Fruit fly (Drosophila melanogaster) whole organism, embryonic: ENCODE data around the gene hog.

Experiments
- ATbp ChIP-seq: fragments of 200-800 bp; sonication (Bioruptor generic); optimal IDR thresholded peaks from 2 replicates; lab custom pipeline; 2017; ENCODE audit warnings: missing biosample characterization, mild to moderate bottlenecking, missing genetic modification characterization, missing genetic modification reagents
- Atf3 ChIP-seq: fragments of 200-800 bp; sonication (Bioruptor generic); optimal IDR thresholded peaks from 3 replicates; lab custom pipeline; 2016; ENCODE audit warnings: missing biosample characterization, missing genetic modification characterization
- Atf6 ChIP-seq: fragments of 200-800 bp; sonication (Bioruptor generic); IDR thresholded peaks from 2 replicates; pipeline ENCODE4 v1.3.6; 2022; ENCODE audit warnings: missing biosample characterization, missing genetic modification characterization
- Bdp1 ChIP-seq: fragments of 200-800 bp; sonication (Bioruptor generic); optimal IDR thresholded peaks from 3 replicates; lab custom pipeline; 2016; ENCODE audit warnings: missing biosample characterization, missing genetic modification characterization
- CG10274 ChIP-seq: fragments of 200-800 bp; sonication (Bioruptor generic); optimal IDR thresholded peaks from 3 replicates; lab custom pipeline; 2017; ENCODE audit warnings: missing biosample characterization, mild to moderate bottlenecking, missing genetic modification characterization
- CG10565 ChIP-seq: fragments of 200-800 bp; sonication (Bioruptor generic); optimal IDR thresholded peaks from 3 replicates; lab custom pipeline; 2016; ENCODE audit warnings: missing biosample characterization, mild to moderate bottlenecking, missing genetic modification characterization
- CG11085 ChIP-seq: fragments of 200-800 bp; sonication (Bioruptor generic); IDR thresholded peaks from 2 replicates; pipeline ENCODE4 v1.3.6; 2022; ENCODE audit warnings: missing biosample characterization, missing genetic modification characterization
- CG12104 ChIP-seq: fragments of 200-800 bp; sonication (Bioruptor generic); optimal IDR thresholded peaks from 3 replicates; lab custom pipeline; 2016; ENCODE audit warnings: missing biosample characterization, missing genetic modification characterization
- CG15514 ChIP-seq: fragments of 200-800 bp; sonication (Bioruptor generic); optimal IDR thresholded peaks from 3 replicates; lab custom pipeline; 2017; ENCODE audit warnings: missing biosample characterization, missing genetic modification characterization, mild to moderate bottlenecking, moderate library complexity, missing genetic modification reagents
- CG1602 ChIP-seq: fragments of 200-800 bp; sonication (Bioruptor generic); optimal IDR thresholded peaks from 3 replicates; lab custom pipeline; 2016; ENCODE audit warnings: missing biosample characterization, missing genetic modification characterization
- CG16815 ChIP-seq: fragments of 200-800 bp; sonication (Bioruptor generic); optimal IDR thresholded peaks from 3 replicates; lab custom pipeline; 2017; ENCODE audit warnings: missing biosample characterization, mild to moderate bottlenecking, missing genetic modification characterization
- CG17612 ChIP-seq: fragments of 200-800 bp; sonication (Bioruptor generic); IDR thresholded peaks from 2 replicates; pipeline ENCODE4 v1.3.6; 2022; ENCODE audit warnings: missing biosample characterization, missing genetic modification characterization
- CG17802 ChIP-seq: fragments of 200-800 bp; sonication (Bioruptor generic); optimal IDR thresholded peaks from 2 replicates; lab custom pipeline; 2018; ENCODE audit warnings: missing biosample characterization, mild to moderate bottlenecking, missing genetic modification characterization, moderate library complexity
- CG18764 ChIP-seq: fragments of 200-800 bp; sonication (Bioruptor generic); optimal IDR thresholded peaks from 3 replicates; lab custom pipeline; 2016; ENCODE audit warnings: missing biosample characterization, missing genetic modification characterization
- CG31224 ChIP-seq: fragments of 200-800 bp; sonication (Bioruptor generic); IDR thresholded peaks from 2 replicates; pipeline ENCODE4 v1.3.6; 2022; ENCODE audit warnings: missing biosample characterization, missing genetic modification characterization
- CG31365 ChIP-seq: fragments of 200-800 bp; sonication (Bioruptor generic); optimal IDR thresholded peaks from 2 replicates; lab custom pipeline; 2018; ENCODE audit warnings: missing biosample characterization, mild to moderate bottlenecking, missing genetic modification characterization
- CG32772 ChIP-seq: fragments of 200-800 bp; sonication (Bioruptor generic); IDR thresholded peaks from 2 replicates; pipeline ENCODE4 v1.3.6; 2022; ENCODE audit warnings: missing biosample characterization, missing genetic modification characterization
- CG33213 ChIP-seq: fragments of 200-800 bp; sonication (Bioruptor generic); optimal IDR thresholded peaks from 3 replicates; lab custom pipeline; 2016; ENCODE audit warnings: missing biosample characterization, missing genetic modification characterization
- CG3407 ChIP-seq: fragments of 200-800 bp; sonication (Bioruptor generic); optimal IDR thresholded peaks from 2 replicates; lab custom pipeline; 2018; ENCODE audit warnings: missing biosample characterization, mild to moderate bottlenecking, missing genetic modification characterization
- CG5245 ChIP-seq: fragments of 200-800 bp; sonication (Bioruptor generic); optimal IDR thresholded peaks from 3 replicates; lab custom pipeline; 2016; ENCODE audit warnings: missing biosample characterization, missing genetic modification characterization
- CG7556 ChIP-seq: fragments of 200-800 bp; sonication (Bioruptor generic); optimal IDR thresholded peaks from 2 replicates; lab custom pipeline; 2017; ENCODE audit warnings: missing biosample characterization, mild to moderate bottlenecking, missing genetic modification characterization
- CG9727 ChIP-seq: fragments of 200-800 bp; sonication (Bioruptor generic); optimal IDR thresholded peaks from 3 replicates; lab custom pipeline; 2017; ENCODE audit warnings: missing biosample characterization, mild to moderate bottlenecking, missing genetic modification characterization
- CG9876 ChIP-seq: fragments of 200-800 bp; sonication (Bioruptor generic); optimal IDR thresholded peaks from 2 replicates; lab custom pipeline; 2016; ENCODE audit warnings: missing biosample characterization, missing genetic modification characterization
- CHES-1-like ChIP-seq: fragments of 200-800 bp; sonication (Bioruptor generic); optimal IDR thresholded peaks from 2 replicates; lab custom pipeline; 2016; ENCODE audit warnings: missing biosample characterization, missing genetic modification characterization
- Dad ChIP-seq: fragments of 200-800 bp; sonication (Bioruptor generic); optimal IDR thresholded peaks from 3 replicates; lab custom pipeline; 2016; ENCODE audit warnings: missing biosample characterization, missing genetic modification characterization
- Dfd ChIP-seq, 2 experiments: fragments of >200 bp; optimal IDR thresholded peaks; 2 replicates each; lab custom pipeline; 2017; ENCODE audit warnings: missing biosample characterization in 2 of 2, missing genetic modification characterization in 2 of 2
- Drgx ChIP-seq: fragments of 200-800 bp; sonication (Bioruptor generic); IDR thresholded peaks from 2 replicates; pipeline ENCODE4 v1.3.6; 2022; ENCODE audit warnings: missing biosample characterization, missing genetic modification characterization
- Fer1 ChIP-seq: fragments of 200-800 bp; sonication (Bioruptor generic); optimal IDR thresholded peaks from 2 replicates; lab custom pipeline; 2017; ENCODE audit warnings: missing biosample characterization, mild to moderate bottlenecking, missing genetic modification characterization
- HmgD ChIP-seq: fragments of 200-800 bp; sonication (Bioruptor generic); optimal IDR thresholded peaks from 3 replicates; lab custom pipeline; 2016; ENCODE audit warnings: missing biosample characterization, missing genetic modification characterization
- Hr51 ChIP-seq, 2 experiments: fragments of 200-800 bp; sonication (Bioruptor generic); optimal IDR thresholded peaks; 2 replicates in 1 of 2; 3 replicates in 1 of 2; lab custom pipeline; 2016 to 2018; ENCODE audit warnings: missing biosample characterization in 2 of 2, missing genetic modification characterization in 2 of 2, mild to moderate bottlenecking in 1 of 2, moderate library complexity in 1 of 2
- Jarid2 ChIP-seq: fragments of 200-800 bp; sonication (Bioruptor generic); optimal IDR thresholded peaks from 3 replicates; lab custom pipeline; 2017; ENCODE audit warnings: mild to moderate bottlenecking, missing biosample characterization, missing genetic modification reagents, missing genetic modification characterization
- Lhr ChIP-seq: fragments of 200-800 bp; sonication (Bioruptor generic); optimal IDR thresholded peaks from 3 replicates; lab custom pipeline; 2017; ENCODE audit warnings: mild to moderate bottlenecking, missing biosample characterization, missing genetic modification reagents, missing genetic modification characterization
- Lpt ChIP-seq: fragments of >200 bp; optimal IDR thresholded peaks from 2 replicates; lab custom pipeline; 2018; ENCODE audit warnings: missing biosample characterization, missing genetic modification characterization
- MTF-1 ChIP-seq: fragments of 200-800 bp; sonication (Bioruptor generic); optimal IDR thresholded peaks from 2 replicates; lab custom pipeline; 2018; ENCODE audit warnings: missing biosample characterization, mild to moderate bottlenecking, missing genetic modification characterization, borderline replicate concordance
- Poxn ChIP-seq: fragments of 200-800 bp; sonication (Bioruptor generic); IDR thresholded peaks from 2 replicates; pipeline ENCODE4 v1.3.6; 2022; ENCODE audit warnings: missing biosample characterization, missing genetic modification characterization
- Side ChIP-seq: fragments of 200-800 bp; sonication (Bioruptor generic); optimal IDR thresholded peaks from 2 replicates; lab custom pipeline; 2016; ENCODE audit warnings: missing biosample characterization, missing genetic modification characterization
- Sox100B ChIP-seq: fragments of 200-800 bp; sonication (Bioruptor generic); optimal IDR thresholded peaks from 3 replicates; lab custom pipeline; 2018; ENCODE audit warnings: missing biosample characterization, mild to moderate bottlenecking, missing genetic modification characterization
- bowl ChIP-seq: fragments of 200-800 bp; sonication (Bioruptor generic); IDR thresholded peaks from 2 replicates; pipeline ENCODE4 v1.3.6; 2022; ENCODE audit warnings: missing biosample characterization, missing genetic modification characterization
- chinmo ChIP-seq: fragments of 200-800 bp; sonication (Bioruptor generic); IDR thresholded peaks from 4 replicates; pipeline ENCODE4 v1.3.6; 2022; ENCODE audit warnings: missing biosample characterization, missing genetic modification characterization; ENCODE audit not compliant: partially characterized antibody
- disco-r ChIP-seq: fragments of 200-800 bp; sonication (Bioruptor generic); optimal IDR thresholded peaks from 2 replicates; lab custom pipeline; 2016; ENCODE audit warnings: missing biosample characterization, missing genetic modification characterization
- dpn ChIP-seq, 2 experiments: fragments of 200-800 bp; sonication (Bioruptor generic); optimal IDR thresholded peaks; 3 replicates each; lab custom pipeline; 2016; ENCODE audit warnings: missing biosample characterization in 2 of 2, missing genetic modification characterization in 2 of 2
- dysf ChIP-seq: fragments of 200-800 bp; sonication (Bioruptor generic); IDR thresholded peaks from 3 replicates; pipeline ENCODE4 v1.3.6; 2022; ENCODE audit warnings: missing biosample characterization, missing genetic modification characterization
- pan ChIP-seq, 4 experiments: fragments of >200 bp in 3 of 4; fragments of 200-800 bp in 1 of 4; sonication (Bioruptor generic) in 1 of 4; optimal IDR thresholded peaks in 3 of 4; IDR thresholded peaks in 1 of 4; 2 replicates each; pipeline versions ENCODE4 v1.3.6 to Lab custom; 2017 to 2022; ENCODE audit warnings: missing biosample characterization in 2 of 4, missing genetic modification characterization in 2 of 4, mixed read lengths in 1 of 4
- prd ChIP-seq, 3 experiments: fragments of >200 bp in 2 of 3; fragments of 200-800 bp in 1 of 3; sonication (Bioruptor generic) in 1 of 3; optimal IDR thresholded peaks in 2 of 3; IDR thresholded peaks in 1 of 3; 2 replicates in 2 of 3; 3 replicates in 1 of 3; pipeline versions ENCODE4 v1.3.6 to Lab custom; 2017 to 2022; ENCODE audit warnings: missing biosample characterization in 1 of 3, missing genetic modification characterization in 1 of 3
- repo ChIP-seq: fragments of 200-800 bp; sonication (Bioruptor generic); optimal IDR thresholded peaks from 2 replicates; lab custom pipeline; 2016; ENCODE audit warnings: missing biosample characterization, missing genetic modification characterization
- scrt ChIP-seq: fragments of 200-800 bp; sonication (Bioruptor generic); optimal IDR thresholded peaks from 2 replicates; lab custom pipeline; 2018; ENCODE audit warnings: missing biosample characterization, mild to moderate bottlenecking, missing genetic modification characterization, moderate library complexity
- slbo ChIP-seq: fragments of 200-800 bp; sonication (Bioruptor generic); IDR thresholded peaks from 2 replicates; pipeline ENCODE4 v1.3.6; 2022; ENCODE audit warnings: missing biosample characterization, missing genetic modification characterization
- trem ChIP-seq: fragments of 200-800 bp; optimal IDR thresholded peaks from 3 replicates; lab custom pipeline; 2019; ENCODE audit warnings: missing biosample characterization, mild to moderate bottlenecking, missing genetic modification characterization, moderate library complexity
- usp ChIP-seq: fragments of >200 bp; optimal IDR thresholded peaks from 2 replicates; lab custom pipeline; 2017; ENCODE audit warnings: missing biosample characterization, missing genetic modification characterization
- vfl ChIP-seq: fragments of 200-800 bp; sonication (Bioruptor generic); optimal IDR thresholded peaks from 2 replicates; lab custom pipeline; 2016; ENCODE audit warnings: missing biosample characterization, missing genetic modification characterization

The hog gene

dm6 chrX:14679189-14679588, 39.6 kb downstream of the hog start, which contains the start of gene CG5321:
Gene CG5321 (plus strand): TSS chrX:14679568.
- TF ChIP-seq HmgD (GFP tag; lab: Kevin White, UChicago) (no peak), CG5245 (GFP tag; lab: Kevin White, UChicago) (no peak), CG15514 (GFP tag; lab: Kevin White, UChicago) (peak; percentile 4), CG31365 (tag; lab: Kevin White, UChicago) (no peak), Atf3 (no peak), Sox100B (GFP tag; lab: Kevin White, UChicago) (peak; percentile 53), CG3407 (GFP tag; lab: Kevin White, UChicago) (peak; percentile 12), CHES-1-like (GFP tag; lab: Kevin White, UChicago) (no peak), Dfd (GFP tag; optimal IDR thresholded peaks at IDR 0.05; lab: Kevin White, UChicago) (no peak), scrt (peak; percentile 21), Lhr (GFP tag; lab: Kevin White, UChicago) (no peak), ATbp (GFP tag; lab: Kevin White, UChicago) (peak; percentile 54), Fer1 (peak; percentile 31), CG31224 (GFP tag; lab: Robert Waterston, UW) (no peak), Poxn (GFP tag; lab: Robert Waterston, UW) (no peak), Hr51 (GFP tag; optimal IDR thresholded peaks at IDR 0.05; lab: Kevin White, UChicago) (peak in 1 of 2 experiments; percentile 55), Atf6 (GFP tag; lab: Robert Waterston, UW) (no peak), dysf (0 out of 3 replicates have a peak, but pooled peaks have one; percentile 47), Drgx (GFP tag; lab: Robert Waterston, UW) (peak; percentile 55; the same call in 1 of the 2 replicates), bowl (GFP tag; lab: Robert Waterston, UW) (no peak), CG18764 (GFP tag; lab: Kevin White, UChicago) (no peak), CG9876 (GFP tag; lab: Kevin White, UChicago) (no peak), CG17612 (GFP tag; lab: Robert Waterston, UW) (no peak), CG7556 (GFP tag; lab: Kevin White, UChicago) (peak; percentile 45), CG10565 (no peak), MTF-1 (no peak), disco-r (GFP tag; lab: Kevin White, UChicago) (no peak), trem (peak; percentile 19), Lpt (no peak), CG12104 (no peak), CG17802 (tag; lab: Kevin White, UChicago) (no peak), Bdp1 (GFP tag; lab: Kevin White, UChicago) (no peak), CG33213 (GFP tag; lab: Kevin White, UChicago) (no peak), CG1602 (no peak), pan (optimal IDR thresholded peaks at IDR 0.05; lab: Kevin White, UChicago) (no peak), pan (GFP tag; optimal IDR thresholded peaks at IDR 0.05 in 1 of 2, IDR thresholded peaks at IDR 0.05 in 1 of 2) (no peak), usp (GFP tag; lab: Kevin White, UChicago) (no peak), Jarid2 (GFP tag; lab: Kevin White, UChicago) (no peak), vfl (GFP tag; lab: Kevin White, UChicago) (no peak), CG9727 (no peak), CG16815 (GFP tag; lab: Kevin White, UChicago) (peak; percentile 12), dpn (GFP tag; optimal IDR thresholded peaks at IDR 0.05; lab: Kevin White, UChicago) (peak in 1 of 2 experiments; percentile 34), CG10274 (GFP tag; lab: Kevin White, UChicago) (no peak), CG32772 (GFP tag; lab: Robert Waterston, UW) (peak; percentile 9; the same call in 1 of the 2 replicates), prd (optimal IDR thresholded peaks at IDR 0.05; lab: Kevin White, UChicago) (no peak), prd (GFP tag; IDR thresholded peaks at IDR 0.05; lab: Robert Waterston, UW) (peak; percentile 60), CG11085 (no peak), chinmo (GFP tag; lab: Robert Waterston, UW) (no peak), Side (GFP tag; lab: Kevin White, UChicago) (no peak), slbo (peak; percentile 62), Dad (GFP tag; lab: Kevin White, UChicago) (no peak), repo (GFP tag; lab: Kevin White, UChicago) (no peak)
